Worm (Caenorhabditis elegans): ENCODE measurements around the gene daf-28.

Gene daf-28

DNA sequence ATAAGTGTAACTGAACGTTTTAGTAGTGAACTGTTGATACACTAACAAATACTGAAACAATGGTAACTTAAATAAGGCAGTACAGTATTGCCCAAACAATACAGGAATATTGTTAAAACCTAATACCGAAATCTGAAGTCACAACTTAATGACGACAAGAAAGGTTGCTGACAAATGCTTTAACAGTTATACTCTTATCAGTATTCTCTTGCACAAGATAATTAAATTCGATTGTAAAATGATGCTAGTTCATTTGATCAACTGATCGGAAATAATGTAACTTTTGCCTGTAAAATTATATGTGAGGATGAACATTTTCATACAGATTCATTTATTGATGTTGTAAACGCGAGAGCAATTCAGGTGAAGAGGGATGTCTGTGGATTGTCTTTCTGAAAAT, 16.7 kb downstream of the daf-28 start:
- no peak for TF ChIP-seq nhr-76 (tag; optimal IDR thresholded peaks at IDR 0.05)
- peak; percentile 25 for TF ChIP-seq elt-2 (tag; optimal IDR thresholded peaks at IDR 0.05)

DNA sequence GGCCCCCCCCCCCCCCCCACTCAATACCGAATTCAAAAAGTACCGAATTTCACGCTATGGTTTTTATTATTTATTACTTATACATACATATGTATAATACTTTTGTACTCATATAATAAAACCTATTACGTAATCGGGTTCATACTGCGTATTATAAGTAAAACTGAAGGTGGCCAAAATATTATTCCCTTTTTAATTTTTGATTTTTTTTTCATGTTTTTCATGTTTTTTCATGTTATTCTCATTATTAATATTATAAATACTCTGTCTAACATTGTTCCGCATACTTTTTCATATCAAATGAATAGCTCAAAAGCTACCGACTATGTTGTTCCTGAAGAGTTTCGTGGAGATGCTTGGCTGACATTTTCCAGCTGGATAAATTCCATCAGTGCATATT, 21.2 kb downstream of the daf-28 start, which contains the start of gene srw-38:
Gene srw-38, plus strand, starts transcription at position 301 of the 400 bp plus-strand sequence.
- TF ChIP-seq lin-13 (GFP tag; optimal IDR thresholded peaks at IDR 0.05) (no peak), F16B12.6 (tag; optimal IDR thresholded peaks at IDR 0.05) (no peak), lin-14 (GFP tag; optimal IDR thresholded peaks at IDR 0.05) (no peak), ces-1 (GFP tag; optimal IDR thresholded peaks at IDR 0.05) (no peak), efl-1 (optimal IDR thresholded peaks at IDR 0.05) (no peak), efl-1 (GFP tag; optimal IDR thresholded peaks at IDR 0.05 in 1 of 2) (no peak), ama-1 (optimal IDR thresholded peaks at IDR 0.05) (no peak), C34B4.2 (tag; optimal IDR thresholded peaks at IDR 0.05) (no peak), nhr-12 (tag; optimal IDR thresholded peaks at IDR 0.05) (no peak)

DNA sequence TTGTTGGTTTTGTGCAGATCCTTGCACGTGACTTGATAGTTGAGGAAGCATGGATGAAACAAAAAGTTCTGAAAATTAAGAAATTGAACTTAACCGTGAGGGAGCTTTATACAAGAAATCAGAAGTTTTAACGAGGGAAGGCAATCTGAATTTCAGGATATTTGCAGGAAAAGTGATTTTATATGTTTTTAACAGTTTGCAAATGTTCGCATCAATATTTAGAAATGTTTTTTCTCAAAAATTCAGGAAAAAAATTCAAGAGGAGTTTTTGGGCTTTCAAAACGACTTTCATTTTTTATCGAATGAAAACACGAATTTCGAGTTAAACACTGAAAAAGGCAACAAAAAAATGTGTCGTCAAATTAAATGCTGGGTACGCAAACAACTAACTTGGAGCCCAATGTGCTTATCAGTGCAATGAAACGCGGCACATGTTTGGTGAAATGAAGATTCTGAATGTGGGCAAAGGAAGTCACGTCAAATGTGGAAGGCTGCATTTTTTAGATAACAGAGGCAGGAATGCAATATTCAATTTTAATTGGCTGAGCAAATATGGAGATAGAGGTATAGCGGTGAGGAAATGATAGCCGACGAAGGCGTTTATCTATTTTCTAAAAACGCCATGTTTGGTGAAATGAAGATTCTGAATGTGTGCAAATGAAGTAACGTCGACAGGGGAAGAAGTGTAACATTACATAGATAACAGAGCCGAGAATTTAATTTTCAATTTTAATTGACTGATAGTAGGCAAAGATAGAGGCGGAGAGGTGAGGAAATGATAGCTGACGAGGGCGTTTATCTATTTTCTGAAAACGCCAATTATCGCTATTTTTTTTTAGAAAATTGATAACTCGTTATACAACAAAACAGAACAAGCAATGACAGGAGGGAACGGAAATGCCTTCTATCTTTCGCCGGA, 31.3 kb downstream of the daf-28 start, which contains the start of gene Y116F11B.6:
Gene Y116F11B.6, minus strand, starts transcription at position 51 of the 919 bp plus-strand sequence.
- TF ChIP-seq egl-27 (tag; optimal IDR thresholded peaks at IDR 0.05) (no peak), efl-1 (optimal IDR thresholded peaks at IDR 0.05) (no peak), efl-1 (GFP tag; optimal IDR thresholded peaks at IDR 0.05 in 1 of 2) (peak in 1 of 2 experiments; percentile 46), elt-2 (tag; optimal IDR thresholded peaks at IDR 0.05) (peak; percentile 88)

DNA sequence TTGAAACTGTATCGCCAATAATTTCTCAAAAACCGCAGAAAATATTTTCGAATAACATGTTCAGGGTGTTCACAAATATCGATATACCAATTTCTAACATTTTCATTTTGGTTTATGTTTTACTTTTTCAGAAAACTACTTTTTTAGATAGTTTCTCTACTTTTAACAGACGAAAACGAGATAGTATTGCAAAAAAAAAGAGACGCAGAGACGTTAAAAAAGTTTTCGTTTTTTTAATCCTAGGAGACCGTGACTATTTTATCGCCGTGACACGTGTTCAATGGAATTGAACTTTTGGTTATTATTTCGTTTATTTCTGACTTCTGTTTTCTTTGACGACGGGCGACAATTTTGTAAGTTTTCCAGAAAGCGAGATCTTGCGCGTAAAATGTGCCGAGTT, 33.1 kb downstream of the daf-28 start, which contains the start of gene Y116F11B.7:
Gene Y116F11B.7, plus strand, starts transcription at position 301 of the 400 bp plus-strand sequence.
- TF ChIP-seq grh-1 (GFP tag; IDR thresholded peaks at IDR 0.05) (no peak), efl-1 (optimal IDR thresholded peaks at IDR 0.05) (no peak), efl-1 (GFP tag; optimal IDR thresholded peaks at IDR 0.05 in 1 of 2) (peak in 1 of 2 experiments; percentile 20)

DNA sequence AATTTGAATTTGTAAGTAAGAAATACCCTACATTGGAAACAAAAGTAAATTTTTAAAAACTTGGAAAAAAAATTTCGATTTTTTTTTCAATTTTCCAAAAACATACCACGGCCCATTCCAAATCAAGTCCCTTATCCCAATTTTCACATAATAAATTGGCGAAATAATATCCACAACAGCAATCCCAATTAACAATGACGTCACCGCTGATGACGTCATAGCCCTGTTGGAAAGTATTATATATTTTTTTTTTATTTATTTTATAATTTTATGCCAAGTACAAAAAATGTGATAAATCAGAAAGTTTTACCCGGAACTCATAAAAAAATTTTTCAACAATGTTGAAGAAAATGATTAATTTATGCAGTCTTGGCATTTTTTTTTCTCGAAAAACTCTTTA, 38.7 kb downstream of the daf-28 start:
- TF ChIP-seq dpl-1 (GFP tag; optimal IDR thresholded peaks at IDR 0.05) (no peak), nhr-47 (tag; optimal IDR thresholded peaks at IDR 0.05) (no peak), lin-39 (tag; optimal IDR thresholded peaks at IDR 0.05) (no peak)

DNA sequence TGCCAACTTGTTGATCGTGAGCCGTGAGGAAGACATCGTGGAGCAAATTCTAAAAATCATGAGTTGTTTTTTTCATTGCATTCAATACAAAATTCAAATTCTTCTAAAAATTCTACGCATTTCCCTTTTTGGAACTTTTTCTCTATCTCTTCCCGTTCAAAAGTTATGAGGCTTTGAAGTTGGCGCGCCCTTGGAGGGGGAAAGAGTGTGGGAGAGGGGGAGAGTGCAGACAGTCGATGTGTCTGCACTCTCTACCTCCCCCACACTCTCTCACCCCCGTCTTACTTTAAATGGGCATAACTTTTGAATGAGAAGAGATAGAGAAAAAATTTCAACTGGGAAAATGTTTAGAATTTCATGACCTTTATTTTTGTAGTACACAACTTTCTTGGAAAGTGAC, 41.4 kb downstream of the daf-28 start:
- TF ChIP-seq sptf-1 (tag; optimal IDR thresholded peaks at IDR 0.05) (no peak), nhr-11 (tag; optimal IDR thresholded peaks at IDR 0.05) (no peak), zip-4 (GFP tag; optimal IDR thresholded peaks at IDR 0.05) (no peak)

DNA sequence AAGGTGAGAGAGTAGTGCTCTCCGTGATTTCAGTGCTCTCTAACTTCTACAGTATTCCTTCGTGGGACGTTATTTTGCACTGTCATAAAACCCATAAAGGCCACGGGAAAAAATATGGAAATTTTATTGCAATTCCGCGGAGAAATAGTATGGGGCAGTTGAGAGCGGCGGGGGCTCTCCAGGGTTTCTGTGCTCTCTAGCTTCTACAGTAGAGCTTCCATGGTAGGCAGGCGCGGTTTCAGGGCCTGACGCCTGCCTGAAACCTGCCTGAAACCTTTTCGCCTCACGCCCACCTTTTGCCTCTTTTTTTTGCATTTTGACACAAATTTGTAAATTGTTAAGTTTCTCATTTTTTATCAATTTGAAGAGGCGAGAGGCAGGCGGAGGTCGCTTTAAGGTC, 42.0 kb downstream of the daf-28 start:
- TF ChIP-seq sup-37 (GFP tag; optimal IDR thresholded peaks at IDR 0.05) (no peak), efl-1 (optimal IDR thresholded peaks at IDR 0.05) (no peak), efl-1 (GFP tag; optimal IDR thresholded peaks at IDR 0.05 in 1 of 2) (peak in 1 of 2 experiments; percentile 81)

DNA sequence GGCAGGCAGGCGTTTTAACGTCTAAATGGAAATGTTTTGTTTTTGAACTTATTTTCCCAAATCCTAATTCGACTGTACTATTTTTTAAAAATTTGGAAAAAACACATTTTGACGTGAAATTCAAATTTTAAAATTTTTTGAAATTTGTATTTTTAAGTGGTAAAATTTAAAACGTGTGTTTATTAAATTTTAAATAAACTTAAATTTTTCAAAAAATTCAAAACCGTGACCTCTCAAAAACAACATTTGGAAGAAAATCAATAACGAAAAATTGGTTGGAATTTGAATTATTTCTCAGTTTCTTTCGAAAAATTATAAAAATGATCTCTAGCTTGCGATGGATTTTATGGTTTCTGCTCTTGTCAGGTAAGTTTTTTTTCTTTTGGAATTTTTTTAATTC, 42.4 kb downstream of the daf-28 start, which contains the start of gene Y116F11B.8:
Gene Y116F11B.8, plus strand, starts transcription at position 301 of the 400 bp plus-strand sequence.
- TF ChIP-seq tlp-1 (tag; optimal IDR thresholded peaks at IDR 0.05), result no peak
- TF ChIP-seq alr-1 (tag; optimal IDR thresholded peaks at IDR 0.05; ENCODE audit: borderline replicate concordance), result no peak
- no peak for TF ChIP-seq fkh-10 (GFP tag; optimal IDR thresholded peaks at IDR 0.05)
- TF ChIP-seq aly-2 (tag; optimal IDR thresholded peaks at IDR 0.05), result no peak

Measured in whole organism, L1 larva.